Worm (Caenorhabditis elegans) whole organism, L4 larva: ENCODE results near the gene F11D5.7.

Source experiments
- F44E2.7 ChIP-seq: fragments of 200-800 bp; sonication (Bioruptor generic); IDR thresholded peaks from 2 replicates; pipeline ENCODE4 v2.1.2; 2022; ENCODE audit warnings: missing genetic modification characterization, missing compliant biosample characterization
- T26A8.4 ChIP-seq: fragments of 200-800 bp; sonication (Bioruptor generic); IDR thresholded peaks from 2 replicates; pipeline ENCODE4 v1.3.6; 2022; ENCODE audit warnings: missing genetic modification characterization, missing compliant biosample characterization
- Y48G9A.11 ChIP-seq: fragments of 200-800 bp; sonication (Bioruptor generic); IDR thresholded peaks from 2 replicates; pipeline ENCODE4 v1.3.6; 2022; ENCODE audit warnings: missing genetic modification reagents, missing genetic modification characterization, missing compliant biosample characterization
- aly-2 ChIP-seq: sonication (generic microtip); optimal IDR thresholded peaks from 2 replicates; lab custom pipeline; 2018; ENCODE audit warnings: missing biosample characterization, missing genetic modification characterization
- ceh-28 ChIP-seq: fragments of 150-350 bp; optimal IDR thresholded peaks from 2 replicates; lab custom pipeline; 2014; ENCODE audit warnings: missing biosample characterization, missing genetic modification reagents, missing genetic modification characterization
- ceh-62 ChIP-seq: sonication (generic microtip); optimal IDR thresholded peaks from 2 replicates; lab custom pipeline; 2017; ENCODE audit warnings: missing biosample characterization, missing genetic modification characterization
- ceh-82 ChIP-seq: sonication (generic microtip); optimal IDR thresholded peaks from 2 replicates; lab custom pipeline; 2017; ENCODE audit warnings: missing biosample characterization, missing genetic modification characterization
- ctbp-1 ChIP-seq: fragments of 200-800 bp; sonication (Bioruptor generic); IDR thresholded peaks from 2 replicates; pipeline ENCODE4 v1.3.6; 2022; ENCODE audit warnings: missing genetic modification reagents, missing genetic modification characterization, missing compliant biosample characterization
- daf-12 ChIP-seq: fragments of 150-350 bp; optimal IDR thresholded peaks from 2 replicates; lab custom pipeline; 2014; ENCODE audit warnings: missing biosample characterization, missing genetic modification reagents, missing genetic modification characterization
- daf-16 ChIP-seq, 3 experiments: sonication (generic microtip); optimal IDR thresholded peaks; 2 replicates each; lab custom pipeline; 2016 to 2017; ENCODE audit warnings: missing genetic modification characterization in 3 of 3, missing genetic modification reagents in 3 of 3, mild to moderate bottlenecking in 2 of 3, missing compliant biosample characterization in 2 of 3, missing biosample characterization in 1 of 3, moderate library complexity in 1 of 3
- daf-8 ChIP-seq: fragments of 200-800 bp; sonication (Bioruptor generic); IDR thresholded peaks from 2 replicates; pipeline ENCODE4 v1.3.6; 2022; ENCODE audit warnings: missing genetic modification characterization, missing compliant biosample characterization
- dmd-6 ChIP-seq: fragments of 200-800 bp; sonication (Bioruptor generic); IDR thresholded peaks from 2 replicates; pipeline ENCODE4 v1.3.6; 2022; ENCODE audit warnings: missing genetic modification reagents, missing genetic modification characterization, missing compliant biosample characterization
- dpl-1 ChIP-seq: fragments of 150-350 bp; optimal IDR thresholded peaks from 2 replicates; lab custom pipeline; 2014; ENCODE audit warnings: missing biosample characterization, missing genetic modification reagents, missing genetic modification characterization
- dve-1 ChIP-seq: sonication (generic microtip); optimal IDR thresholded peaks from 2 replicates; lab custom pipeline; 2017; ENCODE audit warnings: antibody characterized with exemption, mild to moderate bottlenecking, missing genetic modification characterization, missing compliant biosample characterization; ENCODE audit not compliant: insufficient read depth
- egl-43 ChIP-seq: fragments of 200-800 bp; sonication (Bioruptor generic); IDR thresholded peaks from 2 replicates; pipeline ENCODE4 v1.3.6; 2022; ENCODE audit warnings: missing genetic modification reagents, missing genetic modification characterization, missing compliant biosample characterization
- fkh-10 ChIP-seq: fragments of 150-350 bp; optimal IDR thresholded peaks from 2 replicates; lab custom pipeline; 2014; ENCODE audit warnings: missing biosample characterization, missing genetic modification reagents, missing genetic modification characterization
- hlh-11 ChIP-seq: fragments of 200-800 bp; sonication (Bioruptor generic); optimal IDR thresholded peaks from 2 replicates; lab custom pipeline; 2018; ENCODE audit warnings: mild to moderate bottlenecking, missing genetic modification characterization, missing compliant biosample characterization
- hlh-30 ChIP-seq: sonication (generic microtip); optimal IDR thresholded peaks from 2 replicates; lab custom pipeline; 2017; ENCODE audit warnings: antibody characterized with exemption, mild to moderate bottlenecking, missing genetic modification characterization, missing compliant biosample characterization; ENCODE audit not compliant: insufficient read depth
- lin-1 ChIP-seq: fragments of 200-800 bp; sonication (Bioruptor generic); IDR thresholded peaks from 2 replicates; pipeline ENCODE4 v1.3.6; 2022; ENCODE audit warnings: missing genetic modification reagents, missing genetic modification characterization, missing compliant biosample characterization
- lin-15B ChIP-seq: fragments of 150-350 bp; sonication (generic microtip); optimal IDR thresholded peaks from 3 replicates; lab custom pipeline; 2014; ENCODE audit warnings: missing biosample characterization, missing genetic modification characterization
- lin-29 ChIP-seq: fragments of 200-800 bp; sonication (Bioruptor generic); IDR thresholded peaks from 2 replicates; pipeline ENCODE4 v1.3.6; 2022; ENCODE audit warnings: missing genetic modification reagents, missing genetic modification characterization, missing compliant biosample characterization
- lin-38 ChIP-seq: fragments of 200-800 bp; sonication (Bioruptor generic); IDR thresholded peaks from 2 replicates; pipeline ENCODE4 v1.3.6; 2022; ENCODE audit warnings: missing genetic modification reagents, missing genetic modification characterization, missing compliant biosample characterization
- lin-39 ChIP-seq: fragments of 150-350 bp; optimal IDR thresholded peaks from 2 replicates; lab custom pipeline; 2014; ENCODE audit warnings: missing biosample characterization, missing genetic modification reagents, missing genetic modification characterization
- lsy-2 ChIP-seq, 2 experiments: fragments of 150-350 bp in 1 of 2; sonication (generic microtip) in 1 of 2; optimal IDR thresholded peaks; 2 replicates each; lab custom pipeline; 2014 to 2017; ENCODE audit warnings: missing biosample characterization in 2 of 2, missing genetic modification characterization in 2 of 2
- madf-9 ChIP-seq: fragments of 200-800 bp; sonication (Bioruptor generic); conservative IDR thresholded peaks from 2 replicates; pipeline ENCODE4 v1.3.6; 2022; ENCODE audit warnings: missing genetic modification reagents, missing genetic modification characterization, missing compliant biosample characterization
- mdl-1 ChIP-seq, 2 experiments: fragments of 150-350 bp in 1 of 2; sonication (generic microtip) in 1 of 2; optimal IDR thresholded peaks; 2 replicates each; lab custom pipeline; 2014 to 2017; ENCODE audit warnings: missing biosample characterization in 2 of 2, missing genetic modification characterization in 2 of 2
- mep-1 ChIP-seq: fragments of 150-350 bp; sonication (generic microtip); optimal IDR thresholded peaks from 3 replicates; lab custom pipeline; 2014; ENCODE audit warnings: missing biosample characterization, missing genetic modification characterization
- mes-2 ChIP-seq: sonication (generic microtip); optimal IDR thresholded peaks from 2 replicates; lab custom pipeline; 2016; ENCODE audit warnings: missing genotype, mild to moderate bottlenecking, missing genetic modification characterization, missing compliant biosample characterization; ENCODE audit not compliant: poor library complexity, severe bottlenecking
- mxl-3 ChIP-seq: fragments of 200-800 bp; sonication (Bioruptor generic); optimal IDR thresholded peaks from 2 replicates; lab custom pipeline; 2018; ENCODE audit warnings: mild to moderate bottlenecking, missing genetic modification characterization, missing compliant biosample characterization
- nhr-102 ChIP-seq: sonication (generic microtip); optimal IDR thresholded peaks from 2 replicates; lab custom pipeline; 2016; ENCODE audit warnings: mild to moderate bottlenecking, missing genetic modification characterization, moderate library complexity, missing compliant biosample characterization
- nhr-111 ChIP-seq: fragments of 200-800 bp; sonication (Bioruptor generic); optimal IDR thresholded peaks from 2 replicates; lab custom pipeline; 2018; ENCODE audit warnings: mild to moderate bottlenecking, missing genetic modification characterization, missing compliant biosample characterization
- nhr-28 ChIP-seq: fragments of 150-350 bp; optimal IDR thresholded peaks from 2 replicates; lab custom pipeline; 2014; ENCODE audit warnings: missing biosample characterization, missing genetic modification characterization
- nhr-41 ChIP-seq: fragments of 200-800 bp; sonication (Bioruptor generic); IDR thresholded peaks from 2 replicates; pipeline ENCODE4 v1.3.6; 2022; ENCODE audit warnings: missing genetic modification reagents, missing genetic modification characterization, missing compliant biosample characterization
- nhr-48 ChIP-seq: sonication (generic microtip); optimal IDR thresholded peaks from 2 replicates; lab custom pipeline; 2016; ENCODE audit warnings: mild to moderate bottlenecking, missing genetic modification characterization, missing compliant biosample characterization
- nhr-77 ChIP-seq: fragments of 150-350 bp; optimal IDR thresholded peaks from 2 replicates; lab custom pipeline; 2014; ENCODE audit warnings: missing biosample characterization, missing genetic modification characterization
- pha-4 ChIP-seq, 2 experiments: fragments of 150-350 bp in 1 of 2; fragments of 200-800 bp in 1 of 2; sonication (Bioruptor generic) in 1 of 2; IDR thresholded peaks in 1 of 2; optimal IDR thresholded peaks in 1 of 2; 2 replicates each; pipeline versions ENCODE4 v1.3.6 to Lab custom; 2014 to 2022; ENCODE audit warnings: missing genetic modification characterization in 2 of 2, missing genetic modification reagents in 2 of 2, missing biosample characterization in 1 of 2, missing compliant biosample characterization in 1 of 2
- php-3 ChIP-seq: fragments of 200-800 bp; sonication (Bioruptor generic); IDR thresholded peaks from 2 replicates; pipeline ENCODE4 v1.3.6; 2022; ENCODE audit warnings: missing genetic modification reagents, missing genetic modification characterization, missing compliant biosample characterization
- pqm-1 ChIP-seq: sonication (generic microtip); optimal IDR thresholded peaks from 2 replicates; lab custom pipeline; 2017; ENCODE audit warnings: missing biosample characterization, missing genetic modification characterization
- saeg-2 ChIP-seq: fragments of 200-800 bp; sonication (Bioruptor generic); IDR thresholded peaks from 2 replicates; pipeline ENCODE4 v1.3.6; 2022; ENCODE audit warnings: missing genetic modification reagents, missing genetic modification characterization, missing compliant biosample characterization
- set-16 ChIP-seq: fragments of 200-800 bp; sonication (Bioruptor generic); IDR thresholded peaks from 2 replicates; pipeline ENCODE4 v1.3.6; 2022; ENCODE audit warnings: missing genetic modification reagents, missing genetic modification characterization, missing compliant biosample characterization
- spr-3 ChIP-seq: fragments of 200-800 bp; sonication (Bioruptor generic); optimal IDR thresholded peaks from 2 replicates; lab custom pipeline; 2018; ENCODE audit warnings: mild to moderate bottlenecking, missing genetic modification characterization, missing compliant biosample characterization
- tag-97 ChIP-seq: fragments of 200-800 bp; sonication (Bioruptor generic); IDR thresholded peaks from 2 replicates; pipeline ENCODE4 v1.3.6; 2022; ENCODE audit warnings: missing genetic modification characterization, missing compliant biosample characterization
- unc-39 ChIP-seq: sonication (generic microtip); optimal IDR thresholded peaks from 2 replicates; lab custom pipeline; 2017; ENCODE audit warnings: missing biosample characterization, missing genetic modification characterization
- unc-62 ChIP-seq, 3 experiments: fragments of 150-350 bp in 1 of 3; sonication (generic microtip); optimal IDR thresholded peaks in 2 of 3; peaks in 1 of 3; 1 replicate in 1 of 3; 2 replicates in 2 of 3; lab custom pipeline; 2014 to 2017; ENCODE audit warnings: missing biosample characterization in 3 of 3, missing genetic modification characterization in 3 of 3, missing genetic modification reagents in 3 of 3, missing genotype in 1 of 3
- ztf-11 ChIP-seq: fragments of 150-350 bp; optimal IDR thresholded peaks from 2 replicates; lab custom pipeline; 2014; ENCODE audit warnings: missing biosample characterization, missing genetic modification characterization
- ztf-7 ChIP-seq: fragments of 150-350 bp; optimal IDR thresholded peaks from 2 replicates; lab custom pipeline; 2014; ENCODE audit warnings: missing biosample characterization, missing genetic modification characterization

F11D5.7 gene

DNA sequence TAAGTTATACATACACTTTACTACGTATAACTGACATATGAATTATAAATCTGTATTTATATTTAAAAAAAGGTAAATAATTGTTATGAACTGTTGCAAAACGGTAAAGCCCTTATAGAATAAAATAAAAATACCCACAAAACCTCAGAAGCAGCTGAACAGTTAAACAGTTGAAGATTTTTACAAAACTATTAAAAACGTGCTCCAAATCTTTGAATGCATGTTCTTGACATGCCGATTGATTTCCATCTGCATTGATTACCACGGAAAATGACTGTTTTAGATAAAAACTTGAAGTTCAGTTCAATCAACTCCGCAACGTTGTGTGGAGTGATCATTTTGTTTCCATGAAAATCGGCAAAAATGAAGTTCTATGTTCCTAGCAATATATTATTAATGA is at the start of gene F11D5.7:
Gene F11D5.7 (plus strand): TSS at position 301 of the 400 bp plus-strand sequence.
- TF ChIP-seq dmd-6 (GFP tag; lab: Robert Waterston, UW) (0 out of 2 replicates have a peak, but pooled peaks have one; percentile 8), unc-39 (tag; lab: Kevin White, UChicago) (no peak)

- peak; percentile 78 for TF ChIP-seq hlh-11
- peak; percentile 88 for TF ChIP-seq nhr-28
- peak; percentile 98 for TF ChIP-seq ztf-7 (tag; lab: Kevin White, UChicago)
- TF ChIP-seq ztf-11 (tag; lab: Kevin White, UChicago) = no peak
- TF ChIP-seq dve-1 = peak; percentile 83
- no peak for TF ChIP-seq lin-39 (tag; lab: Kevin White, UChicago)
- TF ChIP-seq php-3 (GFP tag; lab: Robert Waterston, UW) = peak; percentile 52; the same call in 1 of the 2 replicates
- no peak for TF ChIP-seq nhr-41
- TF ChIP-seq lin-29 = no peak
- TF ChIP-seq saeg-2 = no peak
- TF ChIP-seq mdl-1 (tag; optimal IDR thresholded peaks at IDR 0.05; lab: Kevin White, UChicago) = peak in 1 of 2 experiments; percentile 2
- no peak for TF ChIP-seq ceh-62
- TF ChIP-seq daf-16 (GFP tag; optimal IDR thresholded peaks at IDR 0.05; lab: Kevin White, UChicago) = no peak
- TF ChIP-seq daf-16 (tag; optimal IDR thresholded peaks at IDR 0.05; lab: Kevin White, UChicago) = peak; percentile 94
- peak; percentile 24 for TF ChIP-seq mep-1 (tag; lab: Kevin White, UChicago)
- no peak for TF ChIP-seq set-16 (GFP tag; lab: Robert Waterston, UW)
- TF ChIP-seq tag-97 = no peak
- TF ChIP-seq ceh-82 (tag; lab: Kevin White, UChicago) = no peak
- TF ChIP-seq nhr-77 (tag; lab: Kevin White, UChicago) = peak; percentile 37
- TF ChIP-seq nhr-102 (tag; lab: Kevin White, UChicago) = peak; percentile 90
- TF ChIP-seq pqm-1 (tag; lab: Kevin White, UChicago) = peak; percentile 98
- peak in 1 of 2 experiments; percentile 86 for TF ChIP-seq unc-62 (GFP tag; optimal IDR thresholded peaks at IDR 0.05 in 1 of 2; lab: Kevin White, UChicago)
- TF ChIP-seq unc-62 (tag; optimal IDR thresholded peaks at IDR 0.05; lab: Kevin White, UChicago) = no peak
- TF ChIP-seq hlh-30 (tag; lab: Kevin White, UChicago) = peak; percentile 44
- TF ChIP-seq pha-4 (GFP tag; IDR thresholded peaks at IDR 0.05; lab: Robert Waterston, UW) = no peak
- TF ChIP-seq pha-4 (tag; optimal IDR thresholded peaks at IDR 0.05; lab: Kevin White, UChicago) = no peak
- TF ChIP-seq mes-2 (tag; lab: Kevin White, UChicago) = no peak
- peak; percentile 61; the same call in 1 of the 2 replicates for TF ChIP-seq lin-1
- TF ChIP-seq lin-38 (GFP tag; lab: Robert Waterston, UW) = no peak
- TF ChIP-seq daf-8 (GFP tag; lab: Robert Waterston, UW) = no peak
- TF ChIP-seq madf-9 = no peak
- no peak for TF ChIP-seq T26A8.4
- TF ChIP-seq nhr-48 (tag; lab: Kevin White, UChicago) = peak; percentile 32
- peak; percentile 61 for TF ChIP-seq dmd-6 (GFP tag; lab: Robert Waterston, UW)
- TF ChIP-seq unc-39 (tag; lab: Kevin White, UChicago) = no peak
These were observed 47.2 kb upstream of the F11D5.7 start, which contains the start of gene lbp-3 for ce11 chrX:3256784-3257493. Gene lbp-3 (plus strand): TSS chrX:3257372.

DNA sequence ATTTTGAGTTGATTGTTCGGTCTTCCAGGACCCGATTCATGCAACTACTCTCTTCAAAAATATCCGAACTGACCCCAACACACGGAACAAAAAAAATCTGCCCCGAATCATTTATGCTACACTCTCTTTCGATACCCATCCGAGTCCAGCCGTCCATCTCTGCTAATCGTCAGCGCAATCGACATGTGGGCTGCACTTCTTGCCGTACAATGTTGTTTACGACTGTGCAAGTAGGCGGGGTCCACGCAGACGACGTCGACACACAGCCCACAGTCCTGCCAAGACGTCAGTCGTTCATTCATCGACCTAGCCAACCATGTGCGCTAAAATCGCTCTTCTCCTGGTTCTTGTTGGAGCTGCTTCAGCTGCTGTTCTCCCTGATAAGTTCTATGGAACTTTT is 45.3 kb upstream of the F11D5.7 start, which contains the start of gene lbp-1:
Gene lbp-1 (plus strand): TSS at position 301 of the 400 bp plus-strand sequence.
- TF ChIP-seq mxl-3 (no peak), Y48G9A.11 (GFP tag; lab: Robert Waterston, UW) (no peak), aly-2 (tag; lab: Kevin White, UChicago) (no peak), ctbp-1 (GFP tag; lab: Robert Waterston, UW) (no peak), ceh-28 (tag; lab: Kevin White, UChicago) (no peak), madf-9 (no peak), F44E2.7 (GFP tag; lab: Robert Waterston, UW) (no peak), dpl-1 (GFP tag; lab: Kevin White, UChicago) (no peak), mdl-1 (tag; optimal IDR thresholded peaks at IDR 0.05; lab: Kevin White, UChicago) (no peak), lsy-2 (tag; optimal IDR thresholded peaks at IDR 0.05; lab: Kevin White, UChicago) (no peak), lin-15B (tag; lab: Kevin White, UChicago) (no peak), nhr-77 (tag; lab: Kevin White, UChicago) (no peak), egl-43 (no peak), spr-3 (GFP tag; lab: Kevin White, UChicago) (no peak), nhr-111 (GFP tag; lab: Kevin White, UChicago) (no peak), ztf-7 (tag; lab: Kevin White, UChicago) (no peak), fkh-10 (no peak), daf-12 (no peak)
